Fruit fly (Drosophila melanogaster) whole organism, embryonic: ENCODE results near the gene Gnmt.

Source experiments
- CG18476 ChIP-seq: fragments of 200-800 bp; sonication (Bioruptor generic); optimal IDR thresholded peaks from 2 replicates; lab custom pipeline; 2016; ENCODE audit warnings: missing biosample characterization, mild to moderate bottlenecking, missing genetic modification characterization
- CG4328 ChIP-seq: fragments of 200-800 bp; sonication (Bioruptor generic); optimal IDR thresholded peaks from 3 replicates; lab custom pipeline; 2017; ENCODE audit warnings: missing biosample characterization, missing genetic modification reagents, missing genetic modification characterization
- Tbp ChIP-seq: fragments of >200 bp; optimal IDR thresholded peaks from 2 replicates; lab custom pipeline; 2018; ENCODE audit warnings: missing biosample characterization, missing genetic modification characterization
- lola ChIP-seq, 3 experiments: fragments of >200 bp in 2 of 3; fragments of 200-800 bp in 1 of 3; sonication (Bioruptor generic) in 1 of 3; optimal IDR thresholded peaks; 2 replicates each; lab custom pipeline; 2017 to 2019; ENCODE audit warnings: missing biosample characterization in 3 of 3, missing genetic modification characterization in 3 of 3, mild to moderate bottlenecking in 1 of 3, moderate library complexity in 1 of 3
- sens-2 ChIP-seq: fragments of 200-800 bp; sonication (Bioruptor generic); IDR thresholded peaks from 2 replicates; pipeline ENCODE4 v1.3.6; 2022; ENCODE audit warnings: missing biosample characterization, missing genetic modification characterization

DNA sequence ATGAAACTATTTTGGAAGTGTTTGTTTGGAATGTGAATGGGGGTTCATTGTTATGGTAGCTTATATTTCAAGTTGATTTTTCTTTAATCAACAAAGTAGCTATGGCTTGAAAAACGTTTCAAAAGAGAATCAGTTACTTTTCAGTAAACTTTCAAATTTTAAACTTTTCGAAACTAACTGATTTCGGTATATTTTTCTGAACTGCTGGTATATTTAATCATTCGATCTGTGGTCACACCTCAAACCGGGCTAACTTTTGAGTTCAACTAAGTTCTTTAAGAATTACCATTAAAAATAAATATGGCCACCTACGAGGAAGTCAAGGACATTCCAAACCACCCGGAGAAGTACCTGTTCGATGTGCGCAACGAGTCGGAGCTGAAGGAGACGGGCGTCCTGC is 30.5 kb downstream of the Gnmt start, which contains the start of gene CG12279:
- TF ChIP-seq CG4328 (no peak), Tbp (no peak), sens-2 (no peak), CG18476 (GFP tag; lab: Kevin White, UChicago) (no peak), lola (GFP tag; optimal IDR thresholded peaks at IDR 0.05; lab: Kevin White, UChicago) (no peak)
